Worm (Caenorhabditis elegans) whole organism, early embryonic: ENCODE measurements around the gene athp-2.

Source experiments
- flt-1 ChIP-seq: fragments of 200-800 bp; sonication (Bioruptor generic); IDR thresholded peaks from 2 replicates; pipeline ENCODE4 v1.3.6; 2022; ENCODE audit warnings: missing genetic modification characterization, missing compliant biosample characterization
- hmg-4 ChIP-seq: fragments of 200-800 bp; sonication (Bioruptor generic); optimal IDR thresholded peaks from 2 replicates; lab custom pipeline; 2018; ENCODE audit warnings: mild to moderate bottlenecking, missing genetic modification characterization, missing compliant biosample characterization
- tbx-37 ChIP-seq: fragments of 200-800 bp; sonication (Bioruptor generic); conservative IDR thresholded peaks from 2 replicates; pipeline ENCODE4 v1.3.6; 2022; ENCODE audit warnings: missing genetic modification reagents, missing genetic modification characterization, missing compliant biosample characterization
- tra-4 ChIP-seq: sonication (generic microtip); optimal IDR thresholded peaks from 2 replicates; lab custom pipeline; 2017; ENCODE audit warnings: missing genetic modification characterization, missing compliant biosample characterization

DNA sequence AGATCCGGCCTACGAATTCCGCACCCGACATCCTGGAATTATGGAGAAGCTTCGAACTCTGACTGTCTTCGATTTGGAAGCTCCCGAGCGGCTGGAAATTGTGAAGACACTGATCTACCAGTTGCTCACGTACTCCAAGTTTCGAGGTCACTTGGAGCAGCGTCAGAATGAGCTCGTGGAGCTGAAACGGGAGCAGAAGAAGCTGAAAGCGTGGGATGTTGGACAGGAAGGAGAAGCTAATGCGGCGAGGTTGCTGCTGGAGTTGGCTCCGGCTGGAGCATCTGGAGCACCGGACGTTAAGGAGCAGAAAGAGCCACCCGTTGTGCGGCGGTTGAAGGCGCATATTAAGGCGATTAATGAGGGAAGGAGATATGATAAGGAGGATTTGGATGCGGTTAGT lies 4.3 kb downstream of the athp-2 start:
- TF ChIP-seq hmg-4 (GFP tag; lab: Kevin White, UChicago) (no peak), tbx-37 (no peak), flt-1 (GFP tag; lab: Robert Waterston, UW) (no peak), tra-4 (tag; lab: Kevin White, UChicago) (no peak)
